Worm (Caenorhabditis elegans) whole organism, young adult: ENCODE measurements around the gene M110.7.

ENCODE experiments used
- akir-1 ChIP-seq: fragments of 200-800 bp; sonication (Bioruptor generic); optimal IDR thresholded peaks from 2 replicates; lab custom pipeline; 2018; ENCODE audit warnings: mild to moderate bottlenecking, missing genetic modification characterization, moderate library complexity, missing compliant biosample characterization
- nfyb-1 ChIP-seq: fragments of 200-800 bp; sonication (Bioruptor generic); IDR thresholded peaks from 2 replicates; pipeline ENCODE4 v1.3.6; 2022; ENCODE audit warnings: missing genetic modification reagents, missing genetic modification characterization, missing compliant biosample characterization

- TF ChIP-seq akir-1 (GFP tag; lab: Kevin White, UChicago), result no peak
- TF ChIP-seq nfyb-1, result no peak
Measured at ce11 chrII:8269351-8269750, 36.8 kb downstream of the M110.7 start, which contains the start of gene K01C8.2.
